Worm (Caenorhabditis elegans) whole organism, L2 larva: ENCODE data around the gene max-2.
A peak's percentile ranks its signal among the peaks of the same experiment; 100 is the strongest.
"Not testable (repeated sequence)": the region's sequence is repeated elsewhere in the genome, so short reads cannot be mapped to it uniquely, and the experiment has no call there.

ENCODE experiments used
- C34F6.9 ChIP-seq: fragments of 150-350 bp; optimal IDR thresholded peaks from 2 replicates; lab custom pipeline; 2014; ENCODE audit warnings: missing biosample characterization, missing genetic modification characterization
- F13H6.1 ChIP-seq: sonication (generic microtip); optimal IDR thresholded peaks from 2 replicates; lab custom pipeline; 2016; ENCODE audit warnings: missing genetic modification characterization, missing compliant biosample characterization
- R02D3.7 ChIP-seq: fragments of 150-350 bp; optimal IDR thresholded peaks from 2 replicates; lab custom pipeline; 2014; ENCODE audit warnings: missing biosample characterization, missing genetic modification characterization
- Y55F3AM.14 ChIP-seq: fragments of 200-800 bp; sonication (Bioruptor generic); optimal IDR thresholded peaks from 2 replicates; lab custom pipeline; 2018; ENCODE audit warnings: mild to moderate bottlenecking, missing genetic modification characterization, missing compliant biosample characterization
- alr-1 ChIP-seq: fragments of 150-350 bp; optimal IDR thresholded peaks from 2 replicates; lab custom pipeline; 2014; ENCODE audit warnings: missing biosample characterization, missing genetic modification characterization
- aly-2 ChIP-seq: fragments of 150-350 bp; optimal IDR thresholded peaks from 2 replicates; lab custom pipeline; 2014; ENCODE audit warnings: missing biosample characterization, missing genetic modification characterization
- ama-1 ChIP-seq: fragments of 150-350 bp; optimal IDR thresholded peaks from 2 replicates; lab custom pipeline; 2018; ENCODE audit warnings: inconsistent platforms
- blmp-1 ChIP-seq: sonication (generic microtip); optimal IDR thresholded peaks from 2 replicates; lab custom pipeline; 2017; ENCODE audit warnings: missing genetic modification characterization, mild to moderate bottlenecking, missing compliant biosample characterization, antibody characterized with exemption, moderate library complexity; ENCODE audit not compliant: insufficient read depth
- ceh-16 ChIP-seq: fragments of 150-350 bp; optimal IDR thresholded peaks from 2 replicates; lab custom pipeline; 2014; ENCODE audit warnings: missing biosample characterization, missing genetic modification characterization
- ceh-82 ChIP-seq: fragments of 150-350 bp; optimal IDR thresholded peaks from 2 replicates; lab custom pipeline; 2014; ENCODE audit warnings: missing biosample characterization, missing genetic modification characterization
- crh-2 ChIP-seq: sonication (generic microtip); optimal IDR thresholded peaks from 2 replicates; lab custom pipeline; 2017; ENCODE audit warnings: missing biosample characterization, missing genetic modification characterization
- dmd-4 ChIP-seq: sonication (generic microtip); optimal IDR thresholded peaks from 2 replicates; lab custom pipeline; 2017; ENCODE audit warnings: missing biosample characterization, missing genetic modification characterization
- egl-27 ChIP-seq: sonication (generic microtip); optimal IDR thresholded peaks from 3 replicates; lab custom pipeline; 2017; ENCODE audit warnings: missing biosample characterization, missing genetic modification reagents, missing genetic modification characterization
- elt-3 ChIP-seq: sonication (generic microtip); optimal IDR thresholded peaks from 2 replicates; lab custom pipeline; 2017; ENCODE audit warnings: missing biosample characterization, missing genetic modification characterization
- fos-1 ChIP-seq: fragments of 150-350 bp; optimal IDR thresholded peaks from 2 replicates; lab custom pipeline; 2014; ENCODE audit warnings: missing biosample characterization, missing genetic modification characterization
- gmeb-1 ChIP-seq: fragments of 150-350 bp; optimal IDR thresholded peaks from 2 replicates; lab custom pipeline; 2014; ENCODE audit warnings: missing biosample characterization, missing genetic modification characterization
- lin-11 ChIP-seq: fragments of 150-350 bp; sonication (generic microtip); optimal IDR thresholded peaks from 2 replicates; lab custom pipeline; 2014; ENCODE audit warnings: missing biosample characterization, missing genetic modification characterization, inconsistent platforms, mixed read lengths
- lsy-2 ChIP-seq, 2 experiments: fragments of 150-350 bp in 1 of 2; sonication (generic microtip) in 1 of 2; optimal IDR thresholded peaks; 2 replicates each; lab custom pipeline; 2014 to 2017; ENCODE audit warnings: missing biosample characterization in 2 of 2, missing genetic modification characterization in 2 of 2
- mab-5 ChIP-seq: fragments of 150-350 bp; optimal IDR thresholded peaks from 2 replicates; lab custom pipeline; 2014; ENCODE audit warnings: missing biosample characterization, missing genetic modification characterization
- mbf-1 ChIP-seq: sonication (generic microtip); optimal IDR thresholded peaks from 2 replicates; lab custom pipeline; 2017; ENCODE audit warnings: missing biosample characterization, missing genetic modification characterization
- mdl-1 ChIP-seq, 2 experiments: fragments of 150-350 bp in 1 of 2; sonication (generic microtip) in 1 of 2; optimal IDR thresholded peaks; 2 replicates each; lab custom pipeline; 2017; ENCODE audit warnings: missing biosample characterization in 2 of 2, missing genetic modification characterization in 2 of 2
- nhr-10 ChIP-seq: sonication (generic microtip); optimal IDR thresholded peaks from 2 replicates; lab custom pipeline; 2017; ENCODE audit warnings: missing biosample characterization, missing genetic modification characterization
- nhr-11 ChIP-seq: fragments of 150-350 bp; optimal IDR thresholded peaks from 2 replicates; lab custom pipeline; 2014; ENCODE audit warnings: missing biosample characterization, missing genetic modification characterization
- nhr-129 ChIP-seq: fragments of 150-350 bp; optimal IDR thresholded peaks from 2 replicates; lab custom pipeline; 2014; ENCODE audit warnings: missing biosample characterization, missing genetic modification characterization
- nhr-21 ChIP-seq: fragments of 150-350 bp; optimal IDR thresholded peaks from 2 replicates; lab custom pipeline; 2014; ENCODE audit warnings: missing biosample characterization, missing genetic modification characterization
- nhr-23 ChIP-seq: fragments of 150-350 bp; optimal IDR thresholded peaks from 2 replicates; lab custom pipeline; 2014; ENCODE audit warnings: missing biosample characterization, missing genetic modification reagents, missing genetic modification characterization
- nhr-237 ChIP-seq: fragments of 150-350 bp; optimal IDR thresholded peaks from 2 replicates; lab custom pipeline; 2014; ENCODE audit warnings: missing biosample characterization, missing genetic modification characterization
- nhr-25 ChIP-seq: fragments of 150-350 bp; sonication (generic microtip); optimal IDR thresholded peaks from 3 replicates; lab custom pipeline; 2014; ENCODE audit warnings: missing biosample characterization, missing genetic modification characterization
- nhr-6 ChIP-seq: fragments of 150-350 bp; optimal IDR thresholded peaks from 2 replicates; lab custom pipeline; 2014; ENCODE audit warnings: missing biosample characterization, missing genetic modification characterization
- sem-4 ChIP-seq: fragments of 150-350 bp; optimal IDR thresholded peaks from 2 replicates; lab custom pipeline; 2014; ENCODE audit warnings: missing biosample characterization, missing genetic modification reagents, missing genetic modification characterization
- skn-1 ChIP-seq: sonication (generic microtip); optimal IDR thresholded peaks from 2 replicates; lab custom pipeline; 2017; ENCODE audit warnings: missing biosample characterization, missing genetic modification characterization
- sma-3 ChIP-seq: sonication (generic microtip); optimal IDR thresholded peaks from 2 replicates; lab custom pipeline; 2016; ENCODE audit warnings: missing genetic modification reagents, missing genetic modification characterization, missing compliant biosample characterization
- sma-9 ChIP-seq, 2 experiments: fragments of 150-350 bp in 1 of 2; sonication (generic microtip) in 1 of 2; optimal IDR thresholded peaks; 2 replicates each; lab custom pipeline; 2014 to 2016; ENCODE audit warnings: missing genetic modification characterization in 2 of 2, mild to moderate bottlenecking in 1 of 2, missing biosample characterization in 1 of 2, missing compliant biosample characterization in 1 of 2, missing genetic modification reagents in 1 of 2, moderate library complexity in 1 of 2
- snpc-4 ChIP-seq: fragments of 150-350 bp; optimal IDR thresholded peaks from 2 replicates; lab custom pipeline; 2014; ENCODE audit warnings: missing biosample characterization, missing genetic modification characterization
- unc-55 ChIP-seq: fragments of 150-350 bp; sonication (generic microtip); optimal IDR thresholded peaks from 3 replicates; lab custom pipeline; 2014; ENCODE audit warnings: missing biosample characterization, missing genetic modification reagents, missing genetic modification characterization
- ztf-11 ChIP-seq: sonication (generic microtip); optimal IDR thresholded peaks from 2 replicates; lab custom pipeline; 2017; ENCODE audit warnings: missing biosample characterization, missing genetic modification characterization

max-2 gene

DNA sequence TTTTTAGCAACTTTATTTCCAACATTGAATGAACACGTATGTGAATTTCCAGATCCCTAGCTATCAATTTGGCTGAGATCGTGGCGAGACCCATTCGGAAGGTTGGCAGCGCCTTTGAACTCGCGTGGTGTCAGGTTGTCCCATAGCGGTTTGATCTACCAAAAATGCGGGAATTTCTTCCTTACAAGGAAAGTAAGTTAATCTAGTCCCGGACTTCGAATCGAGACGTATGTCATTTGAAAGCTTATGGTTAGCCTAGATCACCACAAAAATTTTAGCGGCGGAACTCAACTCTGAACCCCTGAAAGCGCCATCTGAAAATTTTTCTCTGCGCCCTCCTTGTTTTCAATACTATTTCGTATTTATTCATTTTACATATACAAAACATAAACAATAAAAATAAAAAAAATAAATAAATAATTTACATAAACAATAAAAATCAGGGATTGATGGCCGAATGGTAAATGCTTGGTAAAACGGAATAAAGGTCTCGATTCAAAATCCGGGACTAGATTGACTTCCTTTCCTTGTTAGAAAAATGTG lies 6.1 kb upstream of the max-2 start, which contains the start of gene F18A11.2:
Gene F18A11.2 (plus strand): TSS at position 51 of the 543 bp plus-strand sequence.
- not testable (repeated sequence) for TF ChIP-seq sem-4 (tag; lab: Kevin White, UChicago); ceh-82 (tag; lab: Kevin White, UChicago); mdl-1 (tag; optimal IDR thresholded peaks at IDR 0.05; lab: Kevin White, UChicago)

DNA sequence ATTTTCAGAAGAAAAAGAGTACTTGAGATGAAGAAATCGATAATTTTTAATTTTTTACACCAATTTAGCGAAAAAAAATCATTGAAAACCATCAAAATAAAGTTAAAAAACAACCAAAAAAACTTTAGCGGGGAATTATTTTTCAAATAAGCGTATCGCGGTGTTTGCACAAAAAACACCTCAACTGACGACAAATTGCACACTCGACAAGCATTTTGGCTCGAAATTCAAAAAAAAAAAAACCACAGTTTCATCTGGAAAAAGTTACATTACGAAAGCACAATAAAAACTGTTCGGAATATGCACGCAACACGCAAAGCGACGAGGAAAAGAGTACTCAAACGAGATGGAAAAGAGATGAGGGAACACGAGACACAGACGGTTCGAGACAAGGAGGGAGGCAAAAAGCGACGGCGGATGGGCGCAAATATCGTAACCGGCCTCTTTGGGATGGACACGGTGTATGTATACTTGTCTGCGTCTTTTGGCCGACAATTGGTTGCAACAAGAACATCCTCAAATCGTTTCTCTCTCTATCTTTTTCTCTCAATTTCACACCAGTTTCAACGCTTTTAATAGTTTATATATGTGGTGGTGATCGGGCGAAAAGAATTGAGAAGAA lies 5.0 kb upstream of the max-2 start:
- TF ChIP-seq gmeb-1 = peak; percentile 14
- TF ChIP-seq mbf-1 = no peak
- peak; percentile 47 for TF ChIP-seq sem-4 (tag; lab: Kevin White, UChicago)
- TF ChIP-seq unc-55 (GFP tag; lab: Kevin White, UChicago) = peak; percentile 44
- TF ChIP-seq mdl-1 (tag; optimal IDR thresholded peaks at IDR 0.05; lab: Kevin White, UChicago) = peak in 1 of 2 experiments; percentile 6
- TF ChIP-seq nhr-21 (tag; lab: Kevin White, UChicago) = peak; percentile 46
- peak; percentile 35 for TF ChIP-seq sma-3 (GFP tag; lab: Kevin White, UChicago)
- TF ChIP-seq Y55F3AM.14 (GFP tag; lab: Kevin White, UChicago) = no peak
- TF ChIP-seq crh-2 (tag; lab: Kevin White, UChicago) = peak; percentile 64
- peak; percentile 58 for TF ChIP-seq C34F6.9 (tag; lab: Kevin White, UChicago)
- peak; percentile 74 for TF ChIP-seq nhr-25 (tag; lab: Kevin White, UChicago)
- TF ChIP-seq egl-27 = peak; percentile 12
- peak; percentile 66 for TF ChIP-seq fos-1 (tag; lab: Kevin White, UChicago)
- no peak for TF ChIP-seq alr-1 (tag; lab: Kevin White, UChicago)
- TF ChIP-seq aly-2 (tag; lab: Kevin White, UChicago) = no peak
- TF ChIP-seq F13H6.1 (tag; lab: Kevin White, UChicago) = peak; percentile 85
- no peak for TF ChIP-seq mab-5 (tag; lab: Kevin White, UChicago)
- TF ChIP-seq sma-9 (GFP tag; optimal IDR thresholded peaks at IDR 0.05; lab: Kevin White, UChicago) = peak; percentile 53
- TF ChIP-seq sma-9 (tag; optimal IDR thresholded peaks at IDR 0.05; lab: Kevin White, UChicago) = no peak
- peak in 1 of 2 experiments; percentile 65 for TF ChIP-seq lsy-2 (tag; optimal IDR thresholded peaks at IDR 0.05; lab: Kevin White, UChicago)
- peak; percentile 20 for TF ChIP-seq skn-1
- TF ChIP-seq snpc-4 (tag; lab: Kevin White, UChicago) = no peak
- TF ChIP-seq ama-1 (lab: Kevin White, UChicago) = no peak
- peak; percentile 66 for TF ChIP-seq blmp-1
- peak; percentile 70 for TF ChIP-seq nhr-129 (tag; lab: Kevin White, UChicago)
- no peak for TF ChIP-seq ceh-16 (tag; lab: Kevin White, UChicago)

DNA sequence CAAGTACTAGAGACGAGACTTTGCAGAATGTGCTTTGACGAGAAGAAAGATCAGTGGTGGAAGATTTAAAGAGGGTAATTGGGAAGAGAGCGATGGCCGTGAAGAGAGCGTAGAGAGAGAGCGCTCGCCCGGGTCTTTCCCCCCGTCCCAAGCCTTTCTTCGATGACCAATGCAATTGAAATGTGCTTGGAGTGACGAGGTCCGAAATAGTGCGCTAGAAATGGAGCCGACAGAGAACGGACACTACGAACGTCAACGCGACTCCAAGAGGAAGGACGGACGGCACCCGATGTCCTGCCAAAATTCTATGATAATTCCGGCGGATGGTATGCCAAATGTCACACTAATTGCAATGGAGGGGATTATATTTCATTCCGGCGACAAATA lies 4.4 kb upstream of the max-2 start:
- TF ChIP-seq elt-3 (no peak), ceh-16 (tag; lab: Kevin White, UChicago) (no peak), nhr-21 (tag; lab: Kevin White, UChicago) (no peak), sem-4 (tag; lab: Kevin White, UChicago) (no peak), nhr-25 (tag; lab: Kevin White, UChicago) (no peak), lsy-2 (tag; optimal IDR thresholded peaks at IDR 0.05; lab: Kevin White, UChicago) (no peak), ztf-11 (tag; lab: Kevin White, UChicago) (no peak), mab-5 (tag; lab: Kevin White, UChicago) (no peak), crh-2 (tag; lab: Kevin White, UChicago) (no peak), mdl-1 (tag; optimal IDR thresholded peaks at IDR 0.05; lab: Kevin White, UChicago) (no peak)
- TF ChIP-seq, all 48 proteins: peak for 0

DNA sequence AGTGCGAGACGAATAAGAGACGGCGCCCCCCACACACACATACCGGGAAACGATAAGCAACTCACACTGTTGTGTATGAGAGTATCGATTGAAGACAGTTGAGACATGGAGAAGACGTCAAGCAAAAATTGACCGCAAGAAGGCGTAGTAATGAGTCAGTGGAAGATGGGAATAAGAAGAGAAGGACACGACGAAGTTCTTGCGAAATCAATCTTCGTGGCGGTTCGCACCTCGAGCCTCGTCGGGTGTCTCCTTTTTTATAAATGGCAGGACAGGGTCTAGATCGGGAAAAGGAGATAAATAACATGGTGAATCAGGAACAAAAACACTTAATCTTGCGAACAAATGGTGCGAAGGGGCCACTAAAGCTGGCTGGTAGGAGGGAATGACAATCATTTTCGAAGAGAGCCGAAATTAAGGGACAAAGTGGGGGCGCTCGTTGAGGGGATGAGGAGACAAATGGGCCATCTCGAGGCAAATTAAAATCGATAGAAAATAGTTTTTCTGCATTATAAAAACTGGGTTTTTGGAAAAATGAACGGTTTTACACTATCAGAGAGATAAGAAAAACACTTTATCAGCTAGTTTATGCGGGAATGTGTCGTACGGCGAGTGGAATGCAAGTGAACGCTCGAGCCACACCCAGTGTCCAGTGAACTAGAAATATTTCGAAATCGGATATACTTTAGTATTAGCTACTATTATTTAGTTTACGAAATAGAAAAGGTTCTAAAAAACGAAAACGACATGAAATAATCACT lies 3.8 kb upstream of the max-2 start:
- TF ChIP-seq ztf-11 (tag; lab: Kevin White, UChicago) (no peak), F13H6.1 (tag; lab: Kevin White, UChicago) (no peak), lin-11 (no peak), dmd-4 (tag; lab: Kevin White, UChicago) (no peak), ceh-16 (tag; lab: Kevin White, UChicago) (peak; percentile 48), nhr-11 (tag; lab: Kevin White, UChicago) (no peak), blmp-1 (no peak), nhr-237 (tag; lab: Kevin White, UChicago) (no peak), R02D3.7 (tag; lab: Kevin White, UChicago) (no peak), nhr-129 (tag; lab: Kevin White, UChicago) (peak; percentile 28), fos-1 (tag; lab: Kevin White, UChicago) (peak; percentile 38), nhr-6 (no peak), mab-5 (tag; lab: Kevin White, UChicago) (peak; percentile 57), nhr-23 (tag; lab: Kevin White, UChicago) (no peak), unc-55 (GFP tag; lab: Kevin White, UChicago) (no peak), nhr-25 (tag; lab: Kevin White, UChicago) (peak; percentile 1), sma-3 (GFP tag; lab: Kevin White, UChicago) (peak; percentile 4), nhr-10 (no peak), elt-3 (no peak)
